Worm (Caenorhabditis elegans) whole organism, midembryonic: Measurements from ENCODE around the gene hacd-1.

ENCODE experiments used
- flt-1 ChIP-seq: fragments of 200-800 bp; sonication (Bioruptor generic); IDR thresholded peaks from 2 replicates; pipeline ENCODE4 v1.3.6; 2022; ENCODE audit warnings: missing genetic modification characterization, missing compliant biosample characterization
- ztf-29 ChIP-seq: fragments of 200-800 bp; sonication (Bioruptor generic); IDR thresholded peaks from 2 replicates; pipeline ENCODE4 v1.3.6; 2022; ENCODE audit warnings: missing genetic modification reagents, missing genetic modification characterization, missing compliant biosample characterization

DNA sequence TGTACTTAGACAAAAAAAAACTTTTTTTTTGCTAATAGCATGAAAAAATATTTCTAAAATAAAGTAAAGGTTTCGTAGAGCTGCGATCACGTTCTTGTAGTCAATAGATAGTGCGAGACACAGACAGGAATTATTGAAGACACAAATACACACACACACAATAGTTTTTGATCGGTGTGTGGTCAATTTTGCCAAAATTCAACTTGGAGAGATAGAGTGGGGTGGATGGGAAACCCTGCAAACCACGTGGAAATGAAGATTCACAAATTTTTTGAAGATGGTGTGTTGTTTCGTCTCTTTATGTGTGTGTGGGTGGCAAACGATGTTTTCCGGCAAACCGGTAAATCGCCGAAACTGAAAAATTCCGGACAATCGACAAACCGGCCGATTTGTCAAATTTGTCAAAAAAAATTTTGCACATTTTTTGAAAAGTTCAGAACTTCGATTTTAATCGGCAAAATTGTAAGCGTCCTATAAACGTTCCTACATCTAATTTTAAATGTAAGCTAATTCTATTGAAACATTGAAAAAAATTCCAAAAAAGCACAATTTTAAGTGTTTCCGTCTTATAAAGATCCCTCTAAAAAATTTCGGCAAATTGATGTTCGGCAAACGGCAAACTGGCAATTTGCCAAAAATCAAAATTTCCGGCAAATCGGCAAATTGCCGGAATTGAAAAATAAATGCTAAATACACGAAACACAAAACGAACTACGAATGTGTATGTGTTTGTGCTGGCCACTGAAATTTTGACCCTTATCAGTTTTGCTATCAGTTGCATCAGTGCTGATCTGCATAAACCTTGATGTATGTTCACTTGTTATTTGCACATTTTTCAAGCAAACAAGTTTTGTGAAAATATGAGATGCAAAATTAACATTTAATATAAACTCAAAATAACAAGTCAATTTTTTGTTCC, 27.4 kb upstream of the hacd-1 start:
- no peak for TF ChIP-seq ztf-29 (GFP tag; lab: Robert Waterston, UW)
- TF ChIP-seq flt-1 (GFP tag; lab: Robert Waterston, UW), result no peak
